Fruit fly (Drosophila melanogaster) whole organism, embryonic: ENCODE data around the gene CG7943.

Source experiments
- ATbp ChIP-seq: fragments of 200-800 bp; sonication (Bioruptor generic); optimal IDR thresholded peaks from 2 replicates; lab custom pipeline; 2017; ENCODE audit warnings: missing biosample characterization, mild to moderate bottlenecking, missing genetic modification characterization, missing genetic modification reagents
- BEAF-32 ChIP-seq: fragments of 200-800 bp; sonication (Bioruptor generic); optimal IDR thresholded peaks from 3 replicates; lab custom pipeline; 2017; ENCODE audit warnings: missing biosample characterization, missing genetic modification characterization, mild to moderate bottlenecking, moderate library complexity, missing genetic modification reagents
- CG11398 ChIP-seq: fragments of 200-800 bp; sonication (Bioruptor generic); optimal IDR thresholded peaks from 2 replicates; lab custom pipeline; 2016; ENCODE audit warnings: missing biosample characterization, missing genetic modification characterization
- CG11504 ChIP-seq: fragments of 200-800 bp; sonication (Bioruptor generic); optimal IDR thresholded peaks from 3 replicates; lab custom pipeline; 2019; ENCODE audit warnings: missing biosample characterization, mild to moderate bottlenecking, missing genetic modification characterization, moderate library complexity
- CG11696 ChIP-seq: fragments of 200-800 bp; sonication (Bioruptor generic); IDR thresholded peaks from 2 replicates; pipeline ENCODE4 v1.3.6; 2022; ENCODE audit warnings: missing biosample characterization, missing genetic modification characterization
- CG12104 ChIP-seq: fragments of 200-800 bp; sonication (Bioruptor generic); optimal IDR thresholded peaks from 3 replicates; lab custom pipeline; 2016; ENCODE audit warnings: missing biosample characterization, missing genetic modification characterization
- CG1233 ChIP-seq: fragments of 200-800 bp; sonication (Bioruptor generic); optimal IDR thresholded peaks from 4 replicates; lab custom pipeline; 2018; ENCODE audit warnings: missing biosample characterization, mild to moderate bottlenecking, missing genetic modification characterization
- CG13287 ChIP-seq: fragments of 200-800 bp; sonication (Bioruptor generic); IDR thresholded peaks from 2 replicates; pipeline ENCODE4 v1.3.6; 2022; ENCODE audit warnings: missing biosample characterization, missing genetic modification characterization; ENCODE audit not compliant: partially characterized antibody
- CG17361 ChIP-seq: fragments of 200-800 bp; sonication (Bioruptor generic); IDR thresholded peaks from 3 replicates; pipeline ENCODE4 v1.3.6; 2022; ENCODE audit warnings: missing biosample characterization, missing genetic modification characterization
- CG2120 ChIP-seq: fragments of 200-800 bp; sonication (Bioruptor generic); optimal IDR thresholded peaks from 3 replicates; lab custom pipeline; 2016; ENCODE audit warnings: missing biosample characterization, missing genetic modification characterization
- CG30403 ChIP-seq: fragments of 200-800 bp; sonication (Bioruptor generic); optimal IDR thresholded peaks from 3 replicates; lab custom pipeline; 2016; ENCODE audit warnings: missing biosample characterization, missing genetic modification characterization
- CG34376 ChIP-seq: fragments of 200-800 bp; sonication (Bioruptor generic); optimal IDR thresholded peaks from 2 replicates; lab custom pipeline; 2018; ENCODE audit warnings: missing biosample characterization, mild to moderate bottlenecking, missing genetic modification characterization
- CG3838 ChIP-seq: fragments of 200-800 bp; sonication (Bioruptor generic); optimal IDR thresholded peaks from 3 replicates; lab custom pipeline; 2016; ENCODE audit warnings: missing biosample characterization, missing genetic modification characterization
- CG3995 ChIP-seq: fragments of 200-800 bp; sonication (Bioruptor generic); optimal IDR thresholded peaks from 3 replicates; lab custom pipeline; 2016; ENCODE audit warnings: missing biosample characterization, missing genetic modification characterization
- CG43689 ChIP-seq: fragments of 200-800 bp; sonication (Bioruptor generic); IDR thresholded peaks from 2 replicates; pipeline ENCODE4 v1.3.6; 2022; ENCODE audit warnings: missing biosample characterization, missing genetic modification characterization
- CG4820 ChIP-seq: fragments of 200-800 bp; sonication (Bioruptor generic); optimal IDR thresholded peaks from 3 replicates; lab custom pipeline; 2016; ENCODE audit warnings: missing biosample characterization, missing genetic modification characterization
- CG5180 ChIP-seq: fragments of 200-800 bp; sonication (Bioruptor generic); optimal IDR thresholded peaks from 3 replicates; lab custom pipeline; 2017; ENCODE audit warnings: missing biosample characterization, missing genetic modification characterization, mild to moderate bottlenecking, moderate library complexity, missing genetic modification reagents
- CG6654 ChIP-seq: fragments of 200-800 bp; sonication (Bioruptor generic); optimal IDR thresholded peaks from 2 replicates; lab custom pipeline; 2017; ENCODE audit warnings: missing biosample characterization, mild to moderate bottlenecking, missing genetic modification characterization
- CG6791 ChIP-seq: fragments of 200-800 bp; sonication (Bioruptor generic); IDR thresholded peaks from 3 replicates; pipeline ENCODE4 v1.3.6; 2022; ENCODE audit warnings: missing biosample characterization, missing genetic modification characterization; ENCODE audit not compliant: partially characterized antibody
- CG7839 ChIP-seq: fragments of 200-800 bp; sonication (Bioruptor generic); optimal IDR thresholded peaks from 3 replicates; lab custom pipeline; 2018; ENCODE audit warnings: missing biosample characterization, mild to moderate bottlenecking, missing genetic modification characterization, moderate library complexity
- CG8765 ChIP-seq: fragments of 200-800 bp; sonication (Bioruptor generic); IDR thresholded peaks from 2 replicates; pipeline ENCODE4 v1.3.6; 2022; ENCODE audit warnings: missing biosample characterization, missing genetic modification characterization
- CoRest ChIP-seq: fragments of 200-800 bp; sonication (Bioruptor generic); optimal IDR thresholded peaks from 3 replicates; lab custom pipeline; 2018; ENCODE audit warnings: missing biosample characterization, mild to moderate bottlenecking, missing genetic modification characterization, moderate library complexity
- Dbx ChIP-seq: fragments of 200-800 bp; sonication (Bioruptor generic); IDR thresholded peaks from 3 replicates; pipeline ENCODE4 v1.3.6; 2022; ENCODE audit warnings: missing biosample characterization, missing genetic modification characterization
- Dip3 ChIP-seq: fragments of 200-800 bp; sonication (Bioruptor generic); optimal IDR thresholded peaks from 3 replicates; lab custom pipeline; 2016; ENCODE audit warnings: missing biosample characterization, missing genetic modification characterization
- E2f1 ChIP-seq: fragments of 200-800 bp; sonication (Bioruptor generic); IDR thresholded peaks from 2 replicates; pipeline ENCODE4 v1.3.6; 2022; ENCODE audit warnings: missing biosample characterization, missing genetic modification characterization
- HLH4C ChIP-seq: fragments of 200-800 bp; sonication (Bioruptor generic); IDR thresholded peaks from 3 replicates; pipeline ENCODE4 v1.3.6; 2022; ENCODE audit warnings: missing biosample characterization, missing genetic modification characterization; ENCODE audit not compliant: partially characterized antibody
- Hmx ChIP-seq: fragments of 200-800 bp; sonication (Bioruptor generic); optimal IDR thresholded peaks from 2 replicates; lab custom pipeline; 2016; ENCODE audit warnings: missing biosample characterization, missing genetic modification characterization
- Hr3 ChIP-seq: fragments of 200-800 bp; sonication (Bioruptor generic); optimal IDR thresholded peaks from 3 replicates; lab custom pipeline; 2016; ENCODE audit warnings: missing biosample characterization, missing genetic modification characterization
- Mes4 ChIP-seq: fragments of 200-800 bp; sonication (Bioruptor generic); optimal IDR thresholded peaks from 2 replicates; lab custom pipeline; 2016; ENCODE audit warnings: missing biosample characterization, missing genetic modification characterization
- Nf-YA ChIP-seq: fragments of 200-800 bp; sonication (Bioruptor generic); IDR thresholded peaks from 2 replicates; pipeline ENCODE4 v1.3.6; 2022; ENCODE audit warnings: missing biosample characterization, missing genetic modification characterization
- ara ChIP-seq: fragments of 200-800 bp; sonication (Bioruptor generic); IDR thresholded peaks from 2 replicates; pipeline ENCODE4 v1.3.6; 2022; ENCODE audit warnings: missing biosample characterization, missing genetic modification characterization
- br ChIP-seq: fragments of >200 bp; optimal IDR thresholded peaks from 2 replicates; lab custom pipeline; 2017
- cato ChIP-seq: fragments of 200-800 bp; sonication (Bioruptor generic); optimal IDR thresholded peaks from 2 replicates; lab custom pipeline; 2016; ENCODE audit warnings: missing biosample characterization, missing genetic modification characterization, borderline replicate concordance
- dati ChIP-seq: fragments of 200-800 bp; sonication (Bioruptor generic); IDR thresholded peaks from 2 replicates; pipeline ENCODE4 v1.3.6; 2022; ENCODE audit warnings: missing biosample characterization, missing genetic modification characterization
- dysf ChIP-seq: fragments of 200-800 bp; sonication (Bioruptor generic); IDR thresholded peaks from 3 replicates; pipeline ENCODE4 v1.3.6; 2022; ENCODE audit warnings: missing biosample characterization, missing genetic modification characterization
- gcm ChIP-seq: fragments of 200-800 bp; sonication (Bioruptor generic); optimal IDR thresholded peaks from 2 replicates; lab custom pipeline; 2019; ENCODE audit warnings: missing biosample characterization, mild to moderate bottlenecking, missing genetic modification characterization, moderate library complexity
- grau ChIP-seq: fragments of 200-800 bp; optimal IDR thresholded peaks from 3 replicates; lab custom pipeline; 2019; ENCODE audit warnings: missing biosample characterization, mild to moderate bottlenecking, missing genetic modification characterization, moderate library complexity
- maf-S ChIP-seq: fragments of 200-800 bp; sonication (Bioruptor generic); optimal IDR thresholded peaks from 2 replicates; lab custom pipeline; 2016; ENCODE audit warnings: missing biosample characterization, missing genetic modification characterization
- otp ChIP-seq: fragments of 200-800 bp; sonication (Bioruptor generic); IDR thresholded peaks from 3 replicates; pipeline ENCODE4, ENCODE4 v1.3.6; 2022; ENCODE audit warnings: missing biosample characterization, missing genetic modification characterization
- p53 ChIP-seq: fragments of 200-800 bp; sonication (Bioruptor generic); optimal IDR thresholded peaks from 2 replicates; lab custom pipeline; 2016; ENCODE audit warnings: missing biosample characterization, missing genetic modification characterization
- repo ChIP-seq: fragments of 200-800 bp; sonication (Bioruptor generic); optimal IDR thresholded peaks from 2 replicates; lab custom pipeline; 2016; ENCODE audit warnings: missing biosample characterization, missing genetic modification characterization
- sc ChIP-seq, 3 experiments: fragments of >200 bp in 2 of 3; fragments of 200-800 bp in 1 of 3; sonication (Bioruptor generic) in 1 of 3; optimal IDR thresholded peaks; 2 replicates in 2 of 3; 3 replicates in 1 of 3; lab custom pipeline; 2017; ENCODE audit warnings: mild to moderate bottlenecking in 1 of 3, missing biosample characterization in 1 of 3, missing genetic modification characterization in 1 of 3, missing genetic modification reagents in 1 of 3
- slou ChIP-seq: fragments of 200-800 bp; sonication (Bioruptor generic); optimal IDR thresholded peaks from 3 replicates; lab custom pipeline; 2016; ENCODE audit warnings: missing biosample characterization, missing genetic modification characterization
- tgo ChIP-seq: fragments of 200-800 bp; sonication (Bioruptor generic); IDR thresholded peaks from 3 replicates; pipeline ENCODE4 v1.3.6; 2022; ENCODE audit warnings: missing biosample characterization, missing genetic modification characterization
- ttk ChIP-seq: fragments of 200-800 bp; sonication (Bioruptor generic); IDR thresholded peaks from 2 replicates; pipeline ENCODE4 v2.1.2; 2022; ENCODE audit warnings: missing biosample characterization, missing genetic modification characterization
- twi ChIP-seq: fragments of 200-800 bp; optimal IDR thresholded peaks from 2 replicates; lab custom pipeline; 2019; ENCODE audit warnings: missing biosample characterization, mild to moderate bottlenecking, missing genetic modification characterization, moderate library complexity
- unpg ChIP-seq: fragments of 200-800 bp; sonication (Bioruptor generic); optimal IDR thresholded peaks from 3 replicates; lab custom pipeline; 2018; ENCODE audit warnings: missing biosample characterization, mild to moderate bottlenecking, missing genetic modification characterization, moderate library complexity
- usp ChIP-seq: fragments of >200 bp; optimal IDR thresholded peaks from 2 replicates; lab custom pipeline; 2017; ENCODE audit warnings: missing biosample characterization, missing genetic modification characterization
- wdn ChIP-seq: fragments of 200-800 bp; sonication (Bioruptor generic); IDR thresholded peaks from 2 replicates; pipeline ENCODE4 v1.3.6; 2022; ENCODE audit warnings: missing biosample characterization, missing genetic modification characterization
- zf30C ChIP-seq: fragments of 200-800 bp; sonication (Bioruptor generic); optimal IDR thresholded peaks from 3 replicates; lab custom pipeline; 2018; ENCODE audit warnings: missing biosample characterization, mild to moderate bottlenecking, missing genetic modification characterization

The CG7943 gene

dm6 chr3R:30058057-30058868 is 12.0 kb downstream of the CG7943 start, which contains the start of gene sima (continued):
- no peak for TF ChIP-seq otp (GFP tag; lab: Robert Waterston, UW)
- TF ChIP-seq dysf, result no peak
- no peak for TF ChIP-seq CG43689 (GFP tag; lab: Robert Waterston, UW)
- TF ChIP-seq br (lab: Kevin White, UChicago), result no peak
- TF ChIP-seq Mes4 (GFP tag; lab: Kevin White, UChicago), result no peak
- no peak for TF ChIP-seq CG5180
- TF ChIP-seq slou (GFP tag; lab: Kevin White, UChicago), result no peak
- TF ChIP-seq tgo (GFP tag; lab: Robert Waterston, UW), result peak; percentile 31; the same call in 2 of the 3 replicates
- peak; percentile 25; the same call in 1 of the 2 replicates for TF ChIP-seq CG13287 (GFP tag; lab: Robert Waterston, UW)
- TF ChIP-seq CG8765 (GFP tag; lab: Robert Waterston, UW), result no peak
- TF ChIP-seq CG11504 (tag; lab: Kevin White, UChicago), result peak; percentile 39
- no peak for TF ChIP-seq repo (GFP tag; lab: Kevin White, UChicago)
- TF ChIP-seq CG11398 (GFP tag; lab: Kevin White, UChicago), result no peak
- TF ChIP-seq BEAF-32 (GFP tag; lab: Kevin White, UChicago), result peak; percentile 39
- TF ChIP-seq CG17361 (GFP tag; lab: Robert Waterston, UW), result peak; percentile 24; the same call in 1 of the 3 replicates
- TF ChIP-seq ttk (GFP tag; lab: Robert Waterston, UW), result peak; percentile 30
- no peak for TF ChIP-seq CG11696
- no peak for TF ChIP-seq ATbp (GFP tag; lab: Kevin White, UChicago)
- peak; percentile 9 for TF ChIP-seq Hr3 (GFP tag; lab: Kevin White, UChicago)
- no peak for TF ChIP-seq HLH4C
- peak; percentile 37 for TF ChIP-seq CG30403 (GFP tag; lab: Kevin White, UChicago)
- TF ChIP-seq cato (GFP tag; lab: Kevin White, UChicago), result no peak
- no peak for TF ChIP-seq Hmx
- no peak for TF ChIP-seq CG6654 (GFP tag; lab: Kevin White, UChicago)
- peak; percentile 35 for TF ChIP-seq twi
- TF ChIP-seq dati (GFP tag; lab: Robert Waterston, UW), result no peak
- no peak for TF ChIP-seq CG1233
- peak; percentile 47 for TF ChIP-seq CG7839 (tag; lab: Kevin White, UChicago)
- 0 out of 3 replicates have a peak, but pooled peaks have one; percentile 31 for TF ChIP-seq CG6791 (GFP tag; lab: Robert Waterston, UW)
- TF ChIP-seq Dip3 (GFP tag; lab: Kevin White, UChicago), result peak; percentile 18
- peak; percentile 31 for TF ChIP-seq CG34376 (GFP tag; lab: Kevin White, UChicago)
- TF ChIP-seq CoRest (tag; lab: Kevin White, UChicago), result peak; percentile 46
- TF ChIP-seq grau (tag; lab: Kevin White, UChicago), result peak; percentile 99
- peak; percentile 65 for TF ChIP-seq CG2120 (GFP tag; lab: Kevin White, UChicago)
- TF ChIP-seq ara (GFP tag; lab: Robert Waterston, UW), result no peak
- peak; percentile 27 for TF ChIP-seq p53 (GFP tag; lab: Kevin White, UChicago)
- no peak for TF ChIP-seq CG3838
- peak; percentile 55 for TF ChIP-seq maf-S (GFP tag; lab: Kevin White, UChicago)
- peak; percentile 82 for TF ChIP-seq CG3995
- TF ChIP-seq E2f1 (GFP tag; lab: Robert Waterston, UW), result peak; percentile 43; the same call in 1 of the 2 replicates
- no peak for TF ChIP-seq zf30C (GFP tag; lab: Kevin White, UChicago)
- no peak for TF ChIP-seq usp (GFP tag; lab: Kevin White, UChicago)
- TF ChIP-seq sc (optimal IDR thresholded peaks at IDR 0.05; lab: Kevin White, UChicago), result no peak
- no peak for TF ChIP-seq sc (GFP tag; optimal IDR thresholded peaks at IDR 0.05; lab: Kevin White, UChicago)
- no peak for TF ChIP-seq unpg (GFP tag; lab: Kevin White, UChicago)
- TF ChIP-seq gcm (GFP tag; lab: Kevin White, UChicago), result no peak
- no peak for TF ChIP-seq Nf-YA (GFP tag; lab: Robert Waterston, UW)
- TF ChIP-seq CG12104, result no peak
- TF ChIP-seq Dbx (GFP tag; lab: Robert Waterston, UW), result no peak
- TF ChIP-seq wdn (GFP tag; lab: Robert Waterston, UW), result no peak
- TF ChIP-seq CG4820 (GFP tag; lab: Kevin White, UChicago), result peak; percentile 8
